Worm (Caenorhabditis elegans): ENCODE results near the gene ced-2.

DNA sequence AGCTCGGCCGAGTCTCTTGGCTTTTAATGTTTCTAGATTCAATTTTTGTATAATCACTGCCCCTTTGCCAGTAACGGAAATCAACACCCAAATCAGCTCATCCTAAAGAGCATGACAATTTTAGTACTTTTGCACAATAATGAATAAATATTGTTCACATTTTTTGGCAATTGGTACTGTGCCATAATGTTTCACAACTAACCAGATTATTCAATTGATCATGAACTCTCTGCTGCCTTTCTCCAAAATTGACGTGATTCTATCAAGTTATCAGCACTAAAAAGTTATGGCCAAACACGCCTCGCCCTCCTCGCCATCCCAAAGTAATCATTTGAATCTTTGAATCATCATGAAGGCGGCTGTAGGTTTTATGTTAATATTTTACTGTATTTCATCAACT is 35.2 kb upstream of the ced-2 start, which contains the start of gene hpo-6:
- TF ChIP-seq F49E8.2 (tag; optimal IDR thresholded peaks at IDR 0.05; ENCODE audit: borderline replicate concordance) (no peak), lin-38 (GFP tag; IDR thresholded peaks at IDR 0.05) (no peak), lim-7 (GFP tag; IDR thresholded peaks at IDR 0.05) (no peak), fkh-10 (GFP tag; optimal IDR thresholded peaks at IDR 0.05) (no peak), sdz-12 (GFP tag; optimal IDR thresholded peaks at IDR 0.05) (no peak)
